Worm (Caenorhabditis elegans) whole organism, mixed stage, embryonic: ENCODE data around the gene sru-38.

ENCODE experiments used
- M03D4.4 ChIP-seq: sonication (generic microtip); optimal IDR thresholded peaks from 2 replicates; lab custom pipeline; 2017; ENCODE audit warnings: mild to moderate bottlenecking, missing genetic modification characterization, missing compliant biosample characterization
- bed-3 ChIP-seq: fragments of 200-800 bp; sonication (Bioruptor generic); optimal IDR thresholded peaks from 3 replicates; lab custom pipeline; 2018; ENCODE audit warnings: mild to moderate bottlenecking, missing genetic modification characterization, moderate library complexity, missing compliant biosample characterization
- blmp-1 ChIP-seq: fragments of 150-350 bp; optimal IDR thresholded peaks from 2 replicates; lab custom pipeline; 2014; ENCODE audit warnings: missing biosample characterization, missing genetic modification characterization
- ceh-39 ChIP-seq: fragments of 150-350 bp; optimal IDR thresholded peaks from 2 replicates; lab custom pipeline; 2014; ENCODE audit warnings: missing biosample characterization, missing genetic modification characterization
- ceh-43 ChIP-seq: fragments of 200-800 bp; sonication (Bioruptor generic); optimal IDR thresholded peaks from 2 replicates; lab custom pipeline; 2018; ENCODE audit warnings: mild to moderate bottlenecking, missing genetic modification characterization, moderate library complexity, missing compliant biosample characterization
- ceh-83 ChIP-seq: fragments of 200-800 bp; sonication (Bioruptor generic); optimal IDR thresholded peaks from 2 replicates; lab custom pipeline; 2018; ENCODE audit warnings: mild to moderate bottlenecking, missing genetic modification characterization, missing compliant biosample characterization
- ces-1 ChIP-seq: fragments of 150-350 bp; optimal IDR thresholded peaks from 2 replicates; lab custom pipeline; 2014; ENCODE audit warnings: missing biosample characterization, missing genetic modification reagents, missing genetic modification characterization
- cnd-1 ChIP-seq: fragments of 200-800 bp; sonication (Bioruptor generic); optimal IDR thresholded peaks from 2 replicates; lab custom pipeline; 2018; ENCODE audit warnings: mild to moderate bottlenecking, missing genetic modification characterization, missing compliant biosample characterization
- drap-1 ChIP-seq: fragments of 200-800 bp; sonication (Bioruptor generic); optimal IDR thresholded peaks from 3 replicates; lab custom pipeline; 2018; ENCODE audit warnings: mild to moderate bottlenecking, missing genetic modification characterization, missing compliant biosample characterization
- elt-1 ChIP-seq: sonication (generic microtip); optimal IDR thresholded peaks from 2 replicates; lab custom pipeline; 2017; ENCODE audit warnings: missing genetic modification characterization, mild to moderate bottlenecking, missing compliant biosample characterization, antibody characterized with exemption, moderate library complexity, borderline replicate concordance; ENCODE audit not compliant: insufficient read depth
- flh-1 ChIP-seq: fragments of 200-800 bp; sonication (Bioruptor generic); optimal IDR thresholded peaks from 2 replicates; lab custom pipeline; 2018; ENCODE audit warnings: mild to moderate bottlenecking, missing genetic modification characterization, moderate library complexity, missing compliant biosample characterization
- ham-2 ChIP-seq: fragments of 200-800 bp; sonication (Bioruptor generic); optimal IDR thresholded peaks from 2 replicates; lab custom pipeline; 2018; ENCODE audit warnings: mild to moderate bottlenecking, missing genetic modification characterization, missing compliant biosample characterization
- hlh-1 ChIP-seq: fragments of 150-350 bp; optimal IDR thresholded peaks from 2 replicates; lab custom pipeline; 2014; ENCODE audit warnings: missing biosample characterization, missing genetic modification reagents, missing genetic modification characterization
- lin-13 ChIP-seq: fragments of 150-350 bp; optimal IDR thresholded peaks from 2 replicates; lab custom pipeline; 2014; ENCODE audit warnings: missing biosample characterization, missing genetic modification characterization
- lin-32 ChIP-seq: fragments of 200-800 bp; sonication (Bioruptor generic); optimal IDR thresholded peaks from 2 replicates; lab custom pipeline; 2018; ENCODE audit warnings: mild to moderate bottlenecking, missing genetic modification characterization, missing compliant biosample characterization
- lsy-2 ChIP-seq: fragments of 150-350 bp; optimal IDR thresholded peaks from 2 replicates; lab custom pipeline; 2014; ENCODE audit warnings: missing biosample characterization, missing genetic modification characterization
- mab-5 ChIP-seq: fragments of 150-350 bp; optimal IDR thresholded peaks from 2 replicates; lab custom pipeline; 2014; ENCODE audit warnings: missing biosample characterization, missing genetic modification characterization
- mep-1 ChIP-seq: fragments of 150-350 bp; optimal IDR thresholded peaks from 2 replicates; lab custom pipeline; 2017; ENCODE audit warnings: missing biosample characterization, missing genetic modification reagents, missing genetic modification characterization, inconsistent platforms
- mls-2 ChIP-seq: sonication (generic microtip); optimal IDR thresholded peaks from 2 replicates; lab custom pipeline; 2016; ENCODE audit warnings: mild to moderate bottlenecking, missing genetic modification characterization, moderate library complexity, missing compliant biosample characterization
- nhr-12 ChIP-seq: fragments of 150-350 bp; optimal IDR thresholded peaks from 2 replicates; lab custom pipeline; 2014; ENCODE audit warnings: missing biosample characterization, missing genetic modification characterization
- nhr-2 ChIP-seq: fragments of 150-350 bp; optimal IDR thresholded peaks from 2 replicates; lab custom pipeline; 2014; ENCODE audit warnings: missing biosample characterization, missing genetic modification characterization
- nhr-237 ChIP-seq: fragments of 150-350 bp; optimal IDR thresholded peaks from 2 replicates; lab custom pipeline; 2014; ENCODE audit warnings: missing biosample characterization, missing genetic modification characterization
- nhr-28 ChIP-seq: fragments of 150-350 bp; optimal IDR thresholded peaks from 2 replicates; lab custom pipeline; 2014; ENCODE audit warnings: missing biosample characterization, missing genetic modification characterization
- nhr-76 ChIP-seq: sonication (generic microtip); optimal IDR thresholded peaks from 2 replicates; lab custom pipeline; 2017; ENCODE audit warnings: missing biosample characterization, missing genetic modification characterization
- pha-4 ChIP-seq: fragments of 150-350 bp; optimal IDR thresholded peaks from 2 replicates; lab custom pipeline; 2018; ENCODE audit warnings: missing biosample characterization, missing genetic modification reagents, missing genetic modification characterization
- sem-2 ChIP-seq: fragments of 200-800 bp; sonication (Bioruptor generic); optimal IDR thresholded peaks from 2 replicates; lab custom pipeline; 2018; ENCODE audit warnings: mild to moderate bottlenecking, missing genetic modification characterization, missing compliant biosample characterization
- snpc-4 ChIP-seq: fragments of 150-350 bp; optimal IDR thresholded peaks from 2 replicates; lab custom pipeline; 2014; ENCODE audit warnings: missing biosample characterization, missing genetic modification characterization
- sptf-1 ChIP-seq: sonication (generic microtip); optimal IDR thresholded peaks from 2 replicates; lab custom pipeline; 2017; ENCODE audit warnings: mild to moderate bottlenecking, missing genetic modification characterization, moderate library complexity, missing compliant biosample characterization
- tbx-8 ChIP-seq: fragments of 200-800 bp; sonication (Bioruptor generic); optimal IDR thresholded peaks from 2 replicates; lab custom pipeline; 2018; ENCODE audit warnings: mild to moderate bottlenecking, missing genetic modification characterization, moderate library complexity, missing compliant biosample characterization
- unc-120 ChIP-seq: sonication (generic microtip); optimal IDR thresholded peaks from 2 replicates; lab custom pipeline; 2017; ENCODE audit warnings: missing genetic modification characterization, missing compliant biosample characterization; ENCODE audit not compliant: poor library complexity, severe bottlenecking
- unc-62 ChIP-seq: fragments of 150-350 bp; optimal IDR thresholded peaks from 2 replicates; lab custom pipeline; 2014; ENCODE audit warnings: missing biosample characterization, missing genetic modification reagents, missing genetic modification characterization
- zip-8 ChIP-seq: fragments of 150-350 bp; optimal IDR thresholded peaks from 2 replicates; lab custom pipeline; 2014; ENCODE audit warnings: missing biosample characterization, missing genetic modification characterization
- ztf-11 ChIP-seq: fragments of 150-350 bp; optimal IDR thresholded peaks from 2 replicates; lab custom pipeline; 2014; ENCODE audit warnings: missing biosample characterization, missing genetic modification characterization

The sru-38 gene

ce11 chrV:9796002-9796401, 39.8 kb downstream of the sru-38 start:
- TF ChIP-seq ces-1 (GFP tag; lab: Kevin White, UChicago) (peak; percentile 17), lin-13 (tag; lab: Kevin White, UChicago) (no peak), nhr-12 (tag; lab: Kevin White, UChicago) (no peak)

ce11 chrV:9794997-9795396, 40.8 kb downstream of the sru-38 start:
- TF ChIP-seq M03D4.4 (tag; lab: Kevin White, UChicago) (no peak), sem-2 (GFP tag; lab: Kevin White, UChicago) (no peak), unc-62 (GFP tag; lab: Kevin White, UChicago) (no peak), bed-3 (GFP tag; lab: Kevin White, UChicago) (no peak), ham-2 (GFP tag; lab: Kevin White, UChicago) (no peak), ceh-39 (tag; lab: Kevin White, UChicago) (no peak), nhr-2 (tag; lab: Kevin White, UChicago) (no peak), nhr-76 (no peak), ceh-83 (GFP tag; lab: Kevin White, UChicago) (no peak), elt-1 (no peak), sptf-1 (no peak), zip-8 (tag; lab: Kevin White, UChicago) (no peak), lsy-2 (tag; lab: Kevin White, UChicago) (no peak), lin-32 (GFP tag; lab: Kevin White, UChicago) (no peak), blmp-1 (tag; lab: Kevin White, UChicago) (no peak), lin-13 (tag; lab: Kevin White, UChicago) (no peak), pha-4 (tag; lab: Kevin White, UChicago) (no peak)
- TF ChIP-seq, all 35 proteins: peak for 0

ce11 chrV:9791332-9791731, 44.5 kb downstream of the sru-38 start, which contains the start of gene lipl-2:
TSS of gene lipl-2 (plus strand) at chrV:9791567.
- no peak for TF ChIP-seq cnd-1 (tag; lab: Kevin White, UChicago)
- TF ChIP-seq snpc-4 (tag; lab: Kevin White, UChicago): no peak
- TF ChIP-seq ceh-43 (GFP tag; lab: Kevin White, UChicago): no peak
- TF ChIP-seq lin-13 (tag; lab: Kevin White, UChicago): no peak
- TF ChIP-seq ceh-39 (tag; lab: Kevin White, UChicago): no peak
- no peak for TF ChIP-seq drap-1 (GFP tag; lab: Kevin White, UChicago)
- TF ChIP-seq tbx-8 (GFP tag; lab: Kevin White, UChicago): no peak
- TF ChIP-seq lin-32 (GFP tag; lab: Kevin White, UChicago): no peak
- TF ChIP-seq ztf-11 (tag; lab: Kevin White, UChicago): no peak
- TF ChIP-seq nhr-28 (tag; lab: Kevin White, UChicago): no peak
- TF ChIP-seq sem-2 (GFP tag; lab: Kevin White, UChicago): no peak
- TF ChIP-seq hlh-1 (tag; lab: Kevin White, UChicago): no peak
- TF ChIP-seq, all 35 proteins: peak for 0

ce11 chrV:9789657-9790261, 46.1 kb downstream of the sru-38 start, which contains the start of gene ztf-7:
TSS of gene ztf-7 (minus strand) at chrV:9789707.
- TF ChIP-seq ceh-43 (GFP tag; lab: Kevin White, UChicago) (no peak), sptf-1 (peak; percentile 68), mep-1 (peak; percentile 92), sem-2 (GFP tag; lab: Kevin White, UChicago) (no peak), nhr-76 (no peak), lin-13 (tag; lab: Kevin White, UChicago) (peak; percentile 84), unc-62 (GFP tag; lab: Kevin White, UChicago) (peak; percentile 67), ceh-83 (GFP tag; lab: Kevin White, UChicago) (no peak), unc-120 (no peak), flh-1 (GFP tag; lab: Kevin White, UChicago) (no peak), hlh-1 (tag; lab: Kevin White, UChicago) (peak; percentile 72), lin-32 (GFP tag; lab: Kevin White, UChicago) (peak; percentile 4), cnd-1 (tag; lab: Kevin White, UChicago) (no peak), lsy-2 (tag; lab: Kevin White, UChicago) (no peak), pha-4 (tag; lab: Kevin White, UChicago) (peak; percentile 84), mab-5 (no peak), mls-2 (tag; lab: Kevin White, UChicago) (no peak), ham-2 (GFP tag; lab: Kevin White, UChicago) (no peak), ztf-11 (tag; lab: Kevin White, UChicago) (no peak), tbx-8 (GFP tag; lab: Kevin White, UChicago) (no peak), elt-1 (no peak), nhr-237 (peak; percentile 42)
- TF ChIP-seq, all 35 proteins: peak for 8
